Worm (Caenorhabditis elegans) whole organism, L1 larva: ENCODE measurements around the gene ogt-1.

Source experiments
- C16A3.4 ChIP-seq: fragments of 150-350 bp; optimal IDR thresholded peaks from 2 replicates; lab custom pipeline; 2014; ENCODE audit warnings: missing biosample characterization, missing genetic modification characterization
- C34B4.2 ChIP-seq: sonication (generic microtip); optimal IDR thresholded peaks from 2 replicates; lab custom pipeline; 2017; ENCODE audit warnings: mild to moderate bottlenecking, missing genetic modification characterization, missing compliant biosample characterization
- Y116A8C.19 ChIP-seq: sonication (generic microtip); optimal IDR thresholded peaks from 2 replicates; lab custom pipeline; 2016; ENCODE audit warnings: missing compliant biosample characterization, missing genetic modification characterization, borderline replicate concordance
- alr-1 ChIP-seq: fragments of 200-800 bp; sonication (Bioruptor generic); optimal IDR thresholded peaks from 2 replicates; lab custom pipeline; 2018; ENCODE audit warnings: borderline replicate concordance, mild to moderate bottlenecking, missing genetic modification characterization, missing compliant biosample characterization
- aly-2 ChIP-seq: fragments of 150-350 bp; optimal IDR thresholded peaks from 2 replicates; lab custom pipeline; 2014; ENCODE audit warnings: missing biosample characterization, missing genetic modification characterization
- blmp-1 ChIP-seq: fragments of 150-350 bp; optimal IDR thresholded peaks from 2 replicates; lab custom pipeline; 2014; ENCODE audit warnings: missing biosample characterization, missing genetic modification characterization
- ceh-63 ChIP-seq: fragments of 200-800 bp; sonication (Bioruptor generic); optimal IDR thresholded peaks from 2 replicates; lab custom pipeline; 2018; ENCODE audit warnings: mild to moderate bottlenecking, missing genetic modification characterization, missing compliant biosample characterization
- ceh-82 ChIP-seq, 3 experiments: fragments of 150-350 bp in 1 of 3; sonication (generic microtip) in 2 of 3; optimal IDR thresholded peaks; 2 replicates each; lab custom pipeline; 2014 to 2017; ENCODE audit warnings: missing biosample characterization in 3 of 3, missing genetic modification characterization in 3 of 3
- ceh-88 ChIP-seq: fragments of 200-800 bp; sonication (Bioruptor generic); IDR thresholded peaks from 2 replicates; pipeline ENCODE4 v1.3.6; 2022; ENCODE audit warnings: missing genetic modification characterization, missing compliant biosample characterization
- ceh-90 ChIP-seq: sonication (generic microtip); optimal IDR thresholded peaks from 2 replicates; lab custom pipeline; 2016; ENCODE audit warnings: missing genetic modification characterization, missing compliant biosample characterization
- dpl-1 ChIP-seq, 3 experiments: fragments of 150-350 bp in 2 of 3; sonication (generic microtip) in 1 of 3; optimal IDR thresholded peaks; 2 replicates each; lab custom pipeline; 2014 to 2017; ENCODE audit warnings: missing biosample characterization in 3 of 3, missing genetic modification characterization in 3 of 3, missing genetic modification reagents in 3 of 3
- dsc-1 ChIP-seq: sonication (generic microtip); optimal IDR thresholded peaks from 2 replicates; lab custom pipeline; 2016; ENCODE audit warnings: mild to moderate bottlenecking, missing genetic modification characterization, missing compliant biosample characterization
- efl-1 ChIP-seq, 4 experiments: fragments of 150-350 bp; optimal IDR thresholded peaks in 3 of 4; peaks in 1 of 4; 1 replicate in 1 of 4; 2 replicates in 3 of 4; lab custom pipeline; 2014; ENCODE audit warnings: missing biosample characterization in 2 of 4, missing genetic modification characterization in 2 of 4, missing genetic modification reagents in 2 of 4
- efl-3 ChIP-seq: fragments of 200-800 bp; sonication (Bioruptor generic); optimal IDR thresholded peaks from 2 replicates; lab custom pipeline; 2018; ENCODE audit warnings: mild to moderate bottlenecking, missing genetic modification characterization, missing compliant biosample characterization
- egl-13 ChIP-seq: sonication (generic microtip); optimal IDR thresholded peaks from 2 replicates; lab custom pipeline; 2016; ENCODE audit warnings: missing genotype, missing genetic modification reagents, missing genetic modification characterization, missing compliant biosample characterization
- elt-3 ChIP-seq, 6 experiments: fragments of 150-350 bp in 1 of 6; sonication (generic microtip); optimal IDR thresholded peaks; 2 replicates each; lab custom pipeline; 2017 to 2018; ENCODE audit warnings: missing biosample characterization in 6 of 6, missing genetic modification characterization in 6 of 6, inconsistent platforms in 1 of 6
- fkh-10 ChIP-seq: sonication (generic microtip); optimal IDR thresholded peaks from 2 replicates; lab custom pipeline; 2017; ENCODE audit warnings: missing biosample characterization, missing genetic modification reagents, missing genetic modification characterization
- fkh-8 ChIP-seq: sonication (generic microtip); optimal IDR thresholded peaks from 2 replicates; lab custom pipeline; 2016; ENCODE audit warnings: mild to moderate bottlenecking, missing genetic modification characterization, missing compliant biosample characterization
- grh-1 ChIP-seq: fragments of 200-800 bp; sonication (Bioruptor generic); IDR thresholded peaks from 2 replicates; pipeline ENCODE4 v1.3.6; 2022; ENCODE audit warnings: missing genetic modification reagents, missing genetic modification characterization, missing compliant biosample characterization
- hlh-4 ChIP-seq: sonication (generic microtip); optimal IDR thresholded peaks from 2 replicates; lab custom pipeline; 2016; ENCODE audit warnings: mild to moderate bottlenecking, missing genetic modification characterization, missing compliant biosample characterization
- jun-1 ChIP-seq: fragments of 150-350 bp; optimal IDR thresholded peaks from 2 replicates; lab custom pipeline; 2014; ENCODE audit warnings: missing biosample characterization, missing genetic modification reagents, missing genetic modification characterization
- lin-13 ChIP-seq: fragments of 150-350 bp; optimal IDR thresholded peaks from 2 replicates; lab custom pipeline; 2014; ENCODE audit warnings: missing biosample characterization, missing genetic modification reagents, missing genetic modification characterization
- lin-14 ChIP-seq: fragments of 200-800 bp; sonication (Bioruptor generic); optimal IDR thresholded peaks from 2 replicates; lab custom pipeline; 2018; ENCODE audit warnings: mild to moderate bottlenecking, missing genetic modification characterization, moderate library complexity, missing compliant biosample characterization
- lin-15B ChIP-seq: fragments of 150-350 bp; sonication (generic microtip); optimal IDR thresholded peaks from 3 replicates; lab custom pipeline; 2014; ENCODE audit warnings: missing biosample characterization, missing genetic modification characterization
- lin-35 ChIP-seq, 2 experiments: fragments of 150-350 bp; optimal IDR thresholded peaks; 2 replicates each; lab custom pipeline; 2014; ENCODE audit warnings: missing biosample characterization in 2 of 2, missing genetic modification characterization in 2 of 2, missing genetic modification reagents in 2 of 2
- lin-39 ChIP-seq: fragments of 150-350 bp; optimal IDR thresholded peaks from 2 replicates; lab custom pipeline; 2014; ENCODE audit warnings: missing biosample characterization, missing genetic modification reagents, missing genetic modification characterization
- lsy-2 ChIP-seq, 2 experiments: fragments of 150-350 bp; optimal IDR thresholded peaks; 2 replicates each; lab custom pipeline; 2014; ENCODE audit warnings: missing biosample characterization in 2 of 2, missing genetic modification characterization in 2 of 2
- mef-2 ChIP-seq: fragments of 150-350 bp; optimal IDR thresholded peaks from 2 replicates; lab custom pipeline; 2014; ENCODE audit warnings: missing biosample characterization, missing genetic modification characterization
- mep-1 ChIP-seq: fragments of 150-350 bp; optimal IDR thresholded peaks from 2 replicates; lab custom pipeline; 2014; ENCODE audit warnings: missing biosample characterization, missing genetic modification characterization
- nhr-20 ChIP-seq: sonication (generic microtip); optimal IDR thresholded peaks from 2 replicates; lab custom pipeline; 2016; ENCODE audit warnings: mild to moderate bottlenecking, missing genetic modification characterization, missing compliant biosample characterization
- nhr-237 ChIP-seq: fragments of 150-350 bp; optimal IDR thresholded peaks from 2 replicates; lab custom pipeline; 2014; ENCODE audit warnings: missing biosample characterization, missing genetic modification characterization
- nhr-28 ChIP-seq: fragments of 150-350 bp; optimal IDR thresholded peaks from 2 replicates; lab custom pipeline; 2014; ENCODE audit warnings: missing biosample characterization, missing genetic modification characterization
- nhr-71 ChIP-seq: sonication (generic microtip); optimal IDR thresholded peaks from 2 replicates; lab custom pipeline; 2016; ENCODE audit warnings: mild to moderate bottlenecking, missing genetic modification characterization, moderate library complexity, missing compliant biosample characterization
- nhr-77 ChIP-seq: fragments of 150-350 bp; optimal IDR thresholded peaks from 2 replicates; lab custom pipeline; 2014; ENCODE audit warnings: missing biosample characterization, missing genetic modification characterization
- nhr-85 ChIP-seq: sonication (generic microtip); peaks from one replicate; lab custom pipeline; 2016; ENCODE audit warnings: missing genetic modification characterization, inconsistent platforms, missing compliant biosample characterization
- nhr-90 ChIP-seq: sonication (generic microtip); optimal IDR thresholded peaks from 2 replicates; lab custom pipeline; 2016; ENCODE audit warnings: mild to moderate bottlenecking, missing genetic modification characterization, missing compliant biosample characterization; ENCODE audit not compliant: poor library complexity
- pax-3 ChIP-seq: fragments of 200-800 bp; sonication (Bioruptor generic); optimal IDR thresholded peaks from 2 replicates; lab custom pipeline; 2018; ENCODE audit warnings: mild to moderate bottlenecking, missing genetic modification characterization, moderate library complexity, missing compliant biosample characterization
- pqm-1 ChIP-seq: sonication (generic microtip); optimal IDR thresholded peaks from 3 replicates; lab custom pipeline; 2017; ENCODE audit warnings: missing biosample characterization, missing genetic modification characterization
- snpc-4 ChIP-seq: fragments of 150-350 bp; optimal IDR thresholded peaks from 2 replicates; lab custom pipeline; 2014; ENCODE audit warnings: missing biosample characterization, missing genetic modification characterization
- sox-4 ChIP-seq: sonication (generic microtip); optimal IDR thresholded peaks from 2 replicates; lab custom pipeline; 2016; ENCODE audit warnings: missing genetic modification characterization, missing compliant biosample characterization
- sup-37 ChIP-seq: fragments of 200-800 bp; sonication (Bioruptor generic); optimal IDR thresholded peaks from 2 replicates; lab custom pipeline; 2018; ENCODE audit warnings: mild to moderate bottlenecking, missing genetic modification characterization, missing compliant biosample characterization
- swsn-7 ChIP-seq: sonication (generic microtip); optimal IDR thresholded peaks from 2 replicates; lab custom pipeline; 2016; ENCODE audit warnings: missing genetic modification characterization, missing compliant biosample characterization
- tlp-1 ChIP-seq: fragments of 150-350 bp; optimal IDR thresholded peaks from 2 replicates; lab custom pipeline; 2014; ENCODE audit warnings: missing biosample characterization, missing genetic modification characterization
- unc-30 ChIP-seq: sonication (generic microtip); optimal IDR thresholded peaks from 2 replicates; lab custom pipeline; 2017; ENCODE audit warnings: missing biosample characterization, missing genetic modification characterization
- unc-86 ChIP-seq: sonication (generic microtip); optimal IDR thresholded peaks from 2 replicates; lab custom pipeline; 2016; ENCODE audit warnings: missing genetic modification characterization, missing compliant biosample characterization
- unc-98 ChIP-seq: fragments of 200-800 bp; sonication (Bioruptor generic); IDR thresholded peaks from 2 replicates; pipeline ENCODE4 v1.3.6; 2022; ENCODE audit warnings: missing genetic modification characterization, missing compliant biosample characterization
- vab-15 ChIP-seq: sonication (generic microtip); optimal IDR thresholded peaks from 2 replicates; lab custom pipeline; 2017; ENCODE audit warnings: missing genotype, mild to moderate bottlenecking, missing genetic modification characterization, missing compliant biosample characterization
- ztf-4 ChIP-seq: fragments of 150-350 bp; optimal IDR thresholded peaks from 2 replicates; lab custom pipeline; 2014; ENCODE audit warnings: missing biosample characterization, missing genetic modification characterization

Gene ogt-1

ce11 chrIII:7203130-7203775 lies 49.7 kb upstream of the ogt-1 start (continued):
- TF ChIP-seq lin-14 (GFP tag; lab: Kevin White, UChicago): peak; percentile 57

- TF ChIP-seq ceh-88 (GFP tag; lab: Robert Waterston, UW): no peak
- peak in 3 of 6 experiments; percentile 10 to 79 (median 21) for TF ChIP-seq elt-3 (tag; optimal IDR thresholded peaks at IDR 0.05; lab: Kevin White, UChicago)
- peak; percentile 37 for TF ChIP-seq nhr-71 (tag; lab: Kevin White, UChicago)
- no peak for TF ChIP-seq aly-2 (tag; lab: Kevin White, UChicago)
- no peak for TF ChIP-seq sox-4 (tag; lab: Kevin White, UChicago)
- no peak for TF ChIP-seq pax-3 (tag; lab: Kevin White, UChicago)
- TF ChIP-seq mep-1 (tag; lab: Kevin White, UChicago): peak; percentile 29
- no peak for TF ChIP-seq grh-1
- TF ChIP-seq lin-14 (GFP tag; lab: Kevin White, UChicago): peak; percentile 58
- no peak for TF ChIP-seq C34B4.2 (tag; lab: Kevin White, UChicago)
- TF ChIP-seq mef-2 (tag; lab: Kevin White, UChicago): no peak
- no peak for TF ChIP-seq C16A3.4 (tag; lab: Kevin White, UChicago)
- TF ChIP-seq jun-1 (tag; lab: Kevin White, UChicago): no peak
- TF ChIP-seq unc-98 (GFP tag; lab: Robert Waterston, UW): no peak
- no peak for TF ChIP-seq alr-1 (tag; lab: Kevin White, UChicago)
- TF ChIP-seq Y116A8C.19: no peak
- no peak for TF ChIP-seq ztf-4 (tag; lab: Kevin White, UChicago)
- no peak for TF ChIP-seq nhr-28
- no peak for TF ChIP-seq tlp-1 (tag; lab: Kevin White, UChicago)
- no peak for TF ChIP-seq efl-1 (optimal IDR thresholded peaks at IDR 0.05; lab: Kevin White, UChicago)
- peak in 1 of 2 experiments; percentile 42 for TF ChIP-seq efl-1 (GFP tag; optimal IDR thresholded peaks at IDR 0.05 in 1 of 2; lab: Kevin White, UChicago)
- no peak for TF ChIP-seq nhr-237 (tag; lab: Kevin White, UChicago)
- no peak for TF ChIP-seq ceh-90
- TF ChIP-seq nhr-77: no peak
- no peak for TF ChIP-seq sup-37 (GFP tag; lab: Kevin White, UChicago)
- no peak for TF ChIP-seq unc-86 (tag; lab: Kevin White, UChicago)
- peak; percentile 35 for TF ChIP-seq nhr-20 (tag; lab: Kevin White, UChicago)
- TF ChIP-seq nhr-90: no peak
- TF ChIP-seq nhr-85 (tag; lab: Kevin White, UChicago): no peak
- TF ChIP-seq vab-15 (tag; lab: Kevin White, UChicago): no peak
- no peak for TF ChIP-seq fkh-8 (tag; lab: Kevin White, UChicago)
- no peak for TF ChIP-seq hlh-4 (tag; lab: Kevin White, UChicago)
- no peak for TF ChIP-seq swsn-7
- TF ChIP-seq dsc-1 (tag; lab: Kevin White, UChicago): no peak
- no peak for TF ChIP-seq efl-3
- TF ChIP-seq lsy-2 (tag; optimal IDR thresholded peaks at IDR 0.05; lab: Kevin White, UChicago): peak; percentile 8 to 57
- TF ChIP-seq dpl-1 (GFP tag; optimal IDR thresholded peaks at IDR 0.05; lab: Kevin White, UChicago): peak in 2 of 3 experiments; percentile 2 to 17
- TF ChIP-seq ceh-82 (tag; optimal IDR thresholded peaks at IDR 0.05; lab: Kevin White, UChicago): no peak
- no peak for TF ChIP-seq snpc-4 (tag; lab: Kevin White, UChicago)
- TF ChIP-seq lin-39: no peak
- TF ChIP-seq lin-35 (GFP tag; optimal IDR thresholded peaks at IDR 0.05; lab: Kevin White, UChicago): no peak
- no peak for TF ChIP-seq fkh-10
- no peak for TF ChIP-seq unc-30 (tag; lab: Kevin White, UChicago)
- no peak for TF ChIP-seq pqm-1 (tag; lab: Kevin White, UChicago)
- no peak for TF ChIP-seq ceh-63 (GFP tag; lab: Kevin White, UChicago)
- TF ChIP-seq lin-15B (tag; lab: Kevin White, UChicago): no peak
- TF ChIP-seq lin-13 (GFP tag; lab: Kevin White, UChicago): no peak
- TF ChIP-seq egl-13 (tag; lab: Kevin White, UChicago): no peak
- peak; percentile 98 for TF ChIP-seq blmp-1 (tag; lab: Kevin White, UChicago)
Observed at ce11 chrIII:7201378-7202256, 48.0 kb upstream of the ogt-1 start, which contains the start of gene dpy-31. Gene dpy-31, plus strand, starts transcription at chrIII:7202206.
